Worm (Caenorhabditis elegans) whole organism, L4/young adult: Measurements from ENCODE around the gene R08A2.5.
"Not testable (repeated sequence)": the region's sequence is repeated elsewhere in the genome, so short reads cannot be mapped to it uniquely, and the experiment has no call there.

Source experiments
- W03F9.2 ChIP-seq: fragments of 150-350 bp; optimal IDR thresholded peaks from 2 replicates; lab custom pipeline; 2014; ENCODE audit warnings: missing biosample characterization, missing genetic modification characterization
- dao-5 ChIP-seq: sonication (generic microtip); optimal IDR thresholded peaks from 2 replicates; lab custom pipeline; 2016; ENCODE audit warnings: missing genotype, missing genetic modification characterization, moderate library complexity, missing compliant biosample characterization
- him-1 ChIP-seq: sonication (generic microtip); optimal IDR thresholded peaks from 2 replicates; lab custom pipeline; 2016; ENCODE audit warnings: missing genotype, missing genetic modification reagents, missing genetic modification characterization, missing compliant biosample characterization

ce11 chrV:14750357-14750756 is 37.9 kb downstream of the R08A2.5 start, which contains the start of gene nspa-10:
- TF ChIP-seq him-1 (tag; lab: Kevin White, UChicago); W03F9.2 (tag; lab: Kevin White, UChicago); dao-5: not testable (repeated sequence)
